Worm (Caenorhabditis elegans) whole organism, L4 larva: ENCODE data around the gene dach-1.

Experiments
- D1046.2 ChIP-seq: fragments of 200-800 bp; sonication (Bioruptor generic); IDR thresholded peaks from 2 replicates; pipeline ENCODE4 v1.3.6; 2022; ENCODE audit warnings: missing genetic modification characterization, missing compliant biosample characterization
- F37D6.2 ChIP-seq: sonication (generic microtip); optimal IDR thresholded peaks from 2 replicates; lab custom pipeline; 2016; ENCODE audit warnings: mild to moderate bottlenecking, missing genetic modification characterization, missing compliant biosample characterization
- R02D3.7 ChIP-seq: fragments of 150-350 bp; sonication (generic microtip); optimal IDR thresholded peaks from 3 replicates; lab custom pipeline; 2014; ENCODE audit warnings: missing biosample characterization, missing genetic modification characterization
- T20F7.1 ChIP-seq: fragments of 200-800 bp; sonication (Bioruptor generic); optimal IDR thresholded peaks from 2 replicates; lab custom pipeline; 2018; ENCODE audit warnings: mild to moderate bottlenecking, missing genetic modification characterization, missing compliant biosample characterization
- Y5F2A.4 ChIP-seq: fragments of 200-800 bp; sonication (Bioruptor generic); optimal IDR thresholded peaks from 2 replicates; lab custom pipeline; 2018; ENCODE audit warnings: mild to moderate bottlenecking, missing genetic modification characterization, missing compliant biosample characterization
- ama-1 ChIP-seq: fragments of 150-350 bp; optimal IDR thresholded peaks from 2 replicates; lab custom pipeline; 2014; ENCODE audit warnings: inconsistent platforms, mixed read lengths
- attf-4 ChIP-seq: sonication (generic microtip); optimal IDR thresholded peaks from 3 replicates; lab custom pipeline; 2017; ENCODE audit warnings: missing biosample characterization, missing genetic modification characterization
- ceh-20 ChIP-seq: fragments of 200-800 bp; sonication (Bioruptor generic); IDR thresholded peaks from 2 replicates; pipeline ENCODE4 v1.3.6; 2022; ENCODE audit warnings: missing genetic modification reagents, missing genetic modification characterization, missing compliant biosample characterization
- ceh-28 ChIP-seq: fragments of 150-350 bp; optimal IDR thresholded peaks from 2 replicates; lab custom pipeline; 2014; ENCODE audit warnings: missing biosample characterization, missing genetic modification reagents, missing genetic modification characterization
- ceh-32 ChIP-seq: sonication (generic microtip); optimal IDR thresholded peaks from 2 replicates; lab custom pipeline; 2016; ENCODE audit warnings: mild to moderate bottlenecking, missing genetic modification characterization, missing compliant biosample characterization; ENCODE audit not compliant: poor library complexity
- ceh-44 ChIP-seq: fragments of 200-800 bp; sonication (Bioruptor generic); IDR thresholded peaks from 2 replicates; pipeline ENCODE4 v1.3.6; 2022; ENCODE audit warnings: missing genetic modification reagents, missing genetic modification characterization, missing compliant biosample characterization
- ceh-62 ChIP-seq: sonication (generic microtip); optimal IDR thresholded peaks from 2 replicates; lab custom pipeline; 2017; ENCODE audit warnings: missing biosample characterization, missing genetic modification characterization
- ceh-82 ChIP-seq: sonication (generic microtip); optimal IDR thresholded peaks from 2 replicates; lab custom pipeline; 2017; ENCODE audit warnings: missing biosample characterization, missing genetic modification characterization
- dmd-6 ChIP-seq: fragments of 200-800 bp; sonication (Bioruptor generic); IDR thresholded peaks from 2 replicates; pipeline ENCODE4 v1.3.6; 2022; ENCODE audit warnings: missing genetic modification reagents, missing genetic modification characterization, missing compliant biosample characterization
- dmd-9 ChIP-seq: fragments of 200-800 bp; sonication (Bioruptor generic); IDR thresholded peaks from 2 replicates; pipeline ENCODE4 v1.3.6; 2022; ENCODE audit warnings: missing genetic modification reagents, missing genetic modification characterization, missing compliant biosample characterization
- hlh-11 ChIP-seq: fragments of 200-800 bp; sonication (Bioruptor generic); optimal IDR thresholded peaks from 2 replicates; lab custom pipeline; 2018; ENCODE audit warnings: mild to moderate bottlenecking, missing genetic modification characterization, missing compliant biosample characterization
- hlh-30 ChIP-seq: sonication (generic microtip); optimal IDR thresholded peaks from 2 replicates; lab custom pipeline; 2017; ENCODE audit warnings: antibody characterized with exemption, mild to moderate bottlenecking, missing genetic modification characterization, missing compliant biosample characterization; ENCODE audit not compliant: insufficient read depth
- hmg-1.1 ChIP-seq: fragments of 200-800 bp; sonication (Bioruptor generic); IDR thresholded peaks from 2 replicates; pipeline ENCODE4 v1.3.6; 2022; ENCODE audit warnings: missing genetic modification reagents, missing genetic modification characterization, missing compliant biosample characterization
- lin-1 ChIP-seq: fragments of 200-800 bp; sonication (Bioruptor generic); IDR thresholded peaks from 2 replicates; pipeline ENCODE4 v1.3.6; 2022; ENCODE audit warnings: missing genetic modification reagents, missing genetic modification characterization, missing compliant biosample characterization
- lin-15B ChIP-seq: fragments of 150-350 bp; sonication (generic microtip); optimal IDR thresholded peaks from 3 replicates; lab custom pipeline; 2014; ENCODE audit warnings: missing biosample characterization, missing genetic modification characterization
- lin-29 ChIP-seq: fragments of 200-800 bp; sonication (Bioruptor generic); IDR thresholded peaks from 2 replicates; pipeline ENCODE4 v1.3.6; 2022; ENCODE audit warnings: missing genetic modification reagents, missing genetic modification characterization, missing compliant biosample characterization
- lir-3 ChIP-seq: sonication (generic microtip); optimal IDR thresholded peaks from 2 replicates; lab custom pipeline; 2016; ENCODE audit warnings: mild to moderate bottlenecking, missing genetic modification characterization, missing compliant biosample characterization
- madf-9 ChIP-seq: fragments of 200-800 bp; sonication (Bioruptor generic); conservative IDR thresholded peaks from 2 replicates; pipeline ENCODE4 v1.3.6; 2022; ENCODE audit warnings: missing genetic modification reagents, missing genetic modification characterization, missing compliant biosample characterization
- mdl-1 ChIP-seq, 2 experiments: fragments of 150-350 bp in 1 of 2; sonication (generic microtip) in 1 of 2; optimal IDR thresholded peaks; 2 replicates each; lab custom pipeline; 2014 to 2017; ENCODE audit warnings: missing biosample characterization in 2 of 2, missing genetic modification characterization in 2 of 2
- mdt-29 ChIP-seq: fragments of 200-800 bp; sonication (Bioruptor generic); IDR thresholded peaks from 2 replicates; pipeline ENCODE4 v1.3.6; 2022; ENCODE audit warnings: missing genetic modification reagents, missing genetic modification characterization, missing compliant biosample characterization
- mxl-3 ChIP-seq: fragments of 200-800 bp; sonication (Bioruptor generic); optimal IDR thresholded peaks from 2 replicates; lab custom pipeline; 2018; ENCODE audit warnings: mild to moderate bottlenecking, missing genetic modification characterization, missing compliant biosample characterization
- nhr-10 ChIP-seq: fragments of 150-350 bp; optimal IDR thresholded peaks from 2 replicates; lab custom pipeline; 2014; ENCODE audit warnings: missing biosample characterization, missing genetic modification characterization
- nhr-11 ChIP-seq: fragments of 150-350 bp; optimal IDR thresholded peaks from 2 replicates; lab custom pipeline; 2014; ENCODE audit warnings: missing biosample characterization, missing genetic modification characterization
- nhr-111 ChIP-seq: fragments of 200-800 bp; sonication (Bioruptor generic); optimal IDR thresholded peaks from 2 replicates; lab custom pipeline; 2018; ENCODE audit warnings: mild to moderate bottlenecking, missing genetic modification characterization, missing compliant biosample characterization
- nhr-237 ChIP-seq: sonication (generic microtip); optimal IDR thresholded peaks from 2 replicates; lab custom pipeline; 2017; ENCODE audit warnings: missing biosample characterization, missing genetic modification characterization
- nhr-28 ChIP-seq: fragments of 150-350 bp; optimal IDR thresholded peaks from 2 replicates; lab custom pipeline; 2014; ENCODE audit warnings: missing biosample characterization, missing genetic modification characterization
- nhr-6 ChIP-seq: fragments of 150-350 bp; optimal IDR thresholded peaks from 2 replicates; lab custom pipeline; 2014; ENCODE audit warnings: missing biosample characterization, missing genetic modification characterization
- nhr-76 ChIP-seq: fragments of 150-350 bp; optimal IDR thresholded peaks from 2 replicates; lab custom pipeline; 2014; ENCODE audit warnings: missing biosample characterization, missing genetic modification characterization
- nhr-77 ChIP-seq: fragments of 150-350 bp; optimal IDR thresholded peaks from 2 replicates; lab custom pipeline; 2014; ENCODE audit warnings: missing biosample characterization, missing genetic modification characterization
- pha-4 ChIP-seq, 2 experiments: fragments of 150-350 bp in 1 of 2; fragments of 200-800 bp in 1 of 2; sonication (Bioruptor generic) in 1 of 2; IDR thresholded peaks in 1 of 2; optimal IDR thresholded peaks in 1 of 2; 2 replicates each; pipeline versions ENCODE4 v1.3.6 to Lab custom; 2014 to 2022; ENCODE audit warnings: missing genetic modification characterization in 2 of 2, missing genetic modification reagents in 2 of 2, missing biosample characterization in 1 of 2, missing compliant biosample characterization in 1 of 2
- pqm-1 ChIP-seq: sonication (generic microtip); optimal IDR thresholded peaks from 2 replicates; lab custom pipeline; 2017; ENCODE audit warnings: missing biosample characterization, missing genetic modification characterization
- saeg-2 ChIP-seq: fragments of 200-800 bp; sonication (Bioruptor generic); IDR thresholded peaks from 2 replicates; pipeline ENCODE4 v1.3.6; 2022; ENCODE audit warnings: missing genetic modification reagents, missing genetic modification characterization, missing compliant biosample characterization
- spr-1 ChIP-seq: sonication (generic microtip); optimal IDR thresholded peaks from 2 replicates; lab custom pipeline; 2016; ENCODE audit warnings: mild to moderate bottlenecking, missing genetic modification characterization, missing compliant biosample characterization
- unc-130 ChIP-seq: sonication (generic microtip); optimal IDR thresholded peaks from 2 replicates; lab custom pipeline; 2016; ENCODE audit warnings: missing genetic modification reagents, missing genetic modification characterization, missing compliant biosample characterization
- unc-62 ChIP-seq, 3 experiments: fragments of 150-350 bp in 1 of 3; sonication (generic microtip); optimal IDR thresholded peaks in 2 of 3; peaks in 1 of 3; 1 replicate in 1 of 3; 2 replicates in 2 of 3; lab custom pipeline; 2014 to 2017; ENCODE audit warnings: missing biosample characterization in 3 of 3, missing genetic modification characterization in 3 of 3, missing genetic modification reagents in 3 of 3, missing genotype in 1 of 3
- vab-7 ChIP-seq: fragments of 200-800 bp; sonication (Bioruptor generic); IDR thresholded peaks from 2 replicates; pipeline ENCODE4 v1.3.6; 2022; ENCODE audit warnings: missing genetic modification reagents, missing genetic modification characterization, missing compliant biosample characterization
- zfp-2 ChIP-seq: sonication (generic microtip); optimal IDR thresholded peaks from 2 replicates; lab custom pipeline; 2016; ENCODE audit warnings: mild to moderate bottlenecking, missing genetic modification characterization, missing compliant biosample characterization
- zfp-3 ChIP-seq: fragments of 200-800 bp; sonication (Bioruptor generic); conservative IDR thresholded peaks from 2 replicates; pipeline ENCODE4 v1.3.6; 2022; ENCODE audit warnings: missing genetic modification reagents, missing genetic modification characterization, missing compliant biosample characterization
- zip-11 ChIP-seq: fragments of 200-800 bp; sonication (Bioruptor generic); IDR thresholded peaks from 2 replicates; pipeline ENCODE4 v1.3.6; 2022; ENCODE audit warnings: missing genetic modification characterization, missing compliant biosample characterization
- ztf-11 ChIP-seq: fragments of 150-350 bp; optimal IDR thresholded peaks from 2 replicates; lab custom pipeline; 2014; ENCODE audit warnings: missing biosample characterization, missing genetic modification characterization
- ztf-7 ChIP-seq: fragments of 150-350 bp; optimal IDR thresholded peaks from 2 replicates; lab custom pipeline; 2014; ENCODE audit warnings: missing biosample characterization, missing genetic modification characterization

dach-1 gene

DNA sequence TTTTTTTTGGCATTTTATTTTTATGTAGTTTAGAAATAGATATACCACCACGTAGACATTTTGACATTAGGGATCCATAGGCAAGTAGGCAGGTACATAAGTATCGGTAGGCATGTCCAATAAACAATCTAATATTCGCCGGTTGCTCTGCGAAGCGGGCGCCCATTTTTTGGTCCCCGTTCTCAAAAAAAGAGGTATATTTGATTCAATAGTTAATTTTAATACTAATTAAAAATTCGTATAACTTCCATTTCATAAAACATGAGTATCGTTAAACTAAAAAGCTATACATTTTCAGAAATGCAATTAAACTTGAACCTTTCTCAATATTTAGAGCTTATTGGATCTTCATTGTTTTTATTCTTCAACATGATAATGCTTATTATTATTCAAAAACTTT lies 27.1 kb downstream of the dach-1 start, which contains the start of gene str-83:
str-83 (plus strand) TSS at position 301 of the 400 bp plus-strand sequence.
- TF ChIP-seq unc-130 (GFP tag; lab: Kevin White, UChicago) (no peak), pha-4 (GFP tag; IDR thresholded peaks at IDR 0.05; lab: Robert Waterston, UW) (no peak), pha-4 (tag; optimal IDR thresholded peaks at IDR 0.05; lab: Kevin White, UChicago) (no peak), dmd-6 (GFP tag; lab: Robert Waterston, UW) (no peak), zfp-3 (GFP tag; lab: Robert Waterston, UW) (no peak), lir-3 (tag; lab: Kevin White, UChicago) (no peak), nhr-11 (tag; lab: Kevin White, UChicago) (no peak)

DNA sequence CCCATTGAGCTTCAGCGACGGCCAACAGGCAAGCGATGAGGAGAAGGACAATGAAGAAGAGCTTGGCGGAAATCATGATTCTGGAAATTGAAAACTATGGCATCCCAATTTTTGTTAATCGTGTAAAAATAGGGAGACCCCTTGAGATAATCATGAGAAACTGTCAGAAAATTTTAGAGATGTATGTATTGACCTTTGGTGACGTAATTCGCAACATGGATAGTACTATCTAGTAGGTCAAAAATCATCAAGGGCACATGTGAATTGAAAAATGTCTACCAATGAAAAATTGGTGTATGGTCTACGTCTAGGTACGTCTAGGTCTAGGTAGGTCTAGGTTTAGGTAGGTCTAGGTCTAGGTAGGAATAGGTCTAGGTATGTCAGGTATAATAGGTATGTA lies 29.2 kb downstream of the dach-1 start, which contains the start of gene nlp-34:
nlp-34 (minus strand) TSS at position 82 of the 400 bp plus-strand sequence.
- TF ChIP-seq zfp-2 (no peak), dmd-6 (GFP tag; lab: Robert Waterston, UW) (no peak), nhr-10 (tag; lab: Kevin White, UChicago) (no peak), madf-9 (GFP tag; lab: Robert Waterston, UW) (no peak), mdt-29 (GFP tag; lab: Robert Waterston, UW) (no peak), nhr-77 (tag; lab: Kevin White, UChicago) (no peak), dmd-9 (GFP tag; lab: Robert Waterston, UW) (no peak), vab-7 (GFP tag; lab: Robert Waterston, UW) (no peak), ceh-28 (tag; lab: Kevin White, UChicago) (no peak), R02D3.7 (no peak), hlh-11 (tag; lab: Kevin White, UChicago) (no peak), spr-1 (tag; lab: Kevin White, UChicago) (no peak), D1046.2 (GFP tag; lab: Robert Waterston, UW) (no peak), nhr-111 (no peak), lin-1 (GFP tag; lab: Robert Waterston, UW) (no peak)
- TF ChIP-seq, all 104 proteins: peak for 0

DNA sequence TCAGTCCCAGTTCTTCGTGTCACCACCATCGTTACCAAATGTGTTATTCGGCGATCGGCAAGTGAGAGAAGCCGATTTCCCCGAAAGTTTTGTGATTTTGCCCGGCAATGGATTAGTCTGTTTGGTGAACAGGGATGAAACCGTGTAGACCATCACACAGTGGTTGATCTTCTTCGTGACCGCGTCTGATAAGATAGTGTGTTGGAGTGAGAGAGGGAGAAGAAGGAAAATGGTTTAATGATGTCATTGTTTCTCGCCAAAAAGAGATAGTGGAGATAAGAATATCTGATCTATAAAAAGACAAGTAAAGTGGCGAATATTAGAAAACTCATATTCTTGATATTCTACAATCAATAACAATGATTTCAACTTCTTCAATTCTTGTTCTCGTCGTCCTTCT lies 30.0 kb downstream of the dach-1 start, which contains the start of gene nlp-31:
nlp-31 (plus strand) TSS at position 237 of the 400 bp plus-strand sequence.
- peak in 1 of 2 experiments; percentile 75 for TF ChIP-seq mdl-1 (tag; optimal IDR thresholded peaks at IDR 0.05; lab: Kevin White, UChicago)
- TF ChIP-seq ceh-82 (tag; lab: Kevin White, UChicago), result no peak
- no peak for TF ChIP-seq D1046.2 (GFP tag; lab: Robert Waterston, UW)
- no peak for TF ChIP-seq pqm-1 (tag; lab: Kevin White, UChicago)
- peak; percentile 15 for TF ChIP-seq nhr-11 (tag; lab: Kevin White, UChicago)
- no peak for TF ChIP-seq nhr-237 (tag; lab: Kevin White, UChicago)
- TF ChIP-seq ztf-11 (tag; lab: Kevin White, UChicago), result no peak
- no peak for TF ChIP-seq unc-130 (GFP tag; lab: Kevin White, UChicago)
- TF ChIP-seq F37D6.2 (tag; lab: Kevin White, UChicago), result no peak
- peak; percentile 74 for TF ChIP-seq nhr-28 (tag; lab: Kevin White, UChicago)
- TF ChIP-seq lin-29, result no peak
- TF ChIP-seq Y5F2A.4 (GFP tag; lab: Kevin White, UChicago), result no peak
- TF ChIP-seq pha-4 (GFP tag; IDR thresholded peaks at IDR 0.05; lab: Robert Waterston, UW), result no peak
- TF ChIP-seq pha-4 (tag; optimal IDR thresholded peaks at IDR 0.05; lab: Kevin White, UChicago), result no peak
- TF ChIP-seq ceh-20 (GFP tag; lab: Robert Waterston, UW), result 0 out of 2 replicates have a peak, but pooled peaks have one; percentile 14
- no peak for TF ChIP-seq ama-1 (lab: Kevin White, UChicago)
- peak; percentile 79 for TF ChIP-seq hlh-11 (tag; lab: Kevin White, UChicago)
- no peak for TF ChIP-seq zip-11 (GFP tag; lab: Robert Waterston, UW)
- TF ChIP-seq ztf-7, result no peak
- no peak for TF ChIP-seq ceh-44 (GFP tag; lab: Robert Waterston, UW)
- peak in 1 of 2 experiments; percentile 63 for TF ChIP-seq unc-62 (GFP tag; optimal IDR thresholded peaks at IDR 0.05 in 1 of 2; lab: Kevin White, UChicago)
- TF ChIP-seq unc-62 (tag; optimal IDR thresholded peaks at IDR 0.05; lab: Kevin White, UChicago), result no peak
- no peak for TF ChIP-seq nhr-76 (tag; lab: Kevin White, UChicago)
- TF ChIP-seq mdt-29 (GFP tag; lab: Robert Waterston, UW), result no peak
- TF ChIP-seq attf-4, result no peak
- TF ChIP-seq nhr-10 (tag; lab: Kevin White, UChicago), result peak; percentile 71
- no peak for TF ChIP-seq ceh-28 (tag; lab: Kevin White, UChicago)
- no peak for TF ChIP-seq saeg-2 (GFP tag; lab: Robert Waterston, UW)
- TF ChIP-seq hlh-30, result peak; percentile 30
- no peak for TF ChIP-seq zfp-2
- no peak for TF ChIP-seq lin-15B
- no peak for TF ChIP-seq ceh-32
- TF ChIP-seq hmg-1.1 (GFP tag; lab: Robert Waterston, UW), result no peak
- no peak for TF ChIP-seq T20F7.1
- no peak for TF ChIP-seq nhr-6
- no peak for TF ChIP-seq ceh-62 (tag; lab: Kevin White, UChicago)
- TF ChIP-seq mxl-3 (GFP tag; lab: Kevin White, UChicago), result peak; percentile 68
